Worm (Caenorhabditis elegans): ENCODE measurements around the gene ikke-1.

DNA sequence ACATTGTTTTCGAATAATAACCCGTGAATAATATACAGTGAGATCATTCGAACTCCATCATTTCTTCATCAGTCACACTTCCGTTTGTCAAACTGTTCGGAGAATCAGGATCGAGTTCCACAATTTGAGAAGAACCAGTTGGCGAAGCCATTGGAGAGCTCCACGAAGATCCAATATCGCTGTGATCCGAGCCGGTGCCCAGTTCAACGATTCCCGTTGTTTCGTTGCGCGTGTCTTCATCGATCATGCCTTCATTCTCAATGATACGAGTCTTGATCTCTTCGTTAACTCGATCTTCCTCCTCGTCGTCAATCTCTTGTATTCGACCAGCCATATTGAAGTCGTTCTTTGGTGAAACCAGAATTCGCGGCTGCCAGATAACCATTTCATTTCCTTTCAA, 1.2 kb upstream of the ikke-1 start:
- TF ChIP-seq pha-4 (tag; optimal IDR thresholded peaks at IDR 0.05) (no peak), ceh-48 (tag; optimal IDR thresholded peaks at IDR 0.05) (no peak), unc-42 (tag; optimal IDR thresholded peaks at IDR 0.05) (no peak), pros-1 (tag; optimal IDR thresholded peaks at IDR 0.05) (no peak), ama-1 (optimal IDR thresholded peaks at IDR 0.05) (no peak), dmd-4 (tag; optimal IDR thresholded peaks at IDR 0.05; ENCODE audit: borderline replicate concordance) (no peak), pag-3 (tag; optimal IDR thresholded peaks at IDR 0.05; ENCODE audit: borderline replicate concordance) (no peak), T23F11.4 (GFP tag; optimal IDR thresholded peaks at IDR 0.05) (no peak), dve-1 (tag; optimal IDR thresholded peaks at IDR 0.05) (no peak)
